Worm (Caenorhabditis elegans): ENCODE results near the gene cpr-4.

ce11 chrV:6593700-6594244, 20.7 kb upstream of the cpr-4 start, which contains the start of gene hcp-1:
- TF ChIP-seq lsy-2 (tag; optimal IDR thresholded peaks at IDR 0.05) (no peak), ztf-7 (tag; optimal IDR thresholded peaks at IDR 0.05) (no peak), fos-1 (tag; optimal IDR thresholded peaks at IDR 0.05) (no peak), lin-39 (tag; optimal IDR thresholded peaks at IDR 0.05) (no peak), sdz-12 (GFP tag; optimal IDR thresholded peaks at IDR 0.05) (no peak), egl-43 (GFP tag; IDR thresholded peaks at IDR 0.05) (no peak), zag-1 (tag; optimal IDR thresholded peaks at IDR 0.05) (no peak), nhr-76 (tag; optimal IDR thresholded peaks at IDR 0.05) (no peak), ztf-11 (tag; optimal IDR thresholded peaks at IDR 0.05) (no peak), saeg-2 (GFP tag; IDR thresholded peaks at IDR 0.05) (no peak), mep-1 (tag; optimal IDR thresholded peaks at IDR 0.05) (no peak), nhr-11 (tag; optimal IDR thresholded peaks at IDR 0.05) (no peak), mxl-3 (GFP tag; optimal IDR thresholded peaks at IDR 0.05) (no peak), aly-2 (tag; optimal IDR thresholded peaks at IDR 0.05) (no peak)
